Worm (Caenorhabditis elegans): ENCODE data around the gene cylc-1.

DNA sequence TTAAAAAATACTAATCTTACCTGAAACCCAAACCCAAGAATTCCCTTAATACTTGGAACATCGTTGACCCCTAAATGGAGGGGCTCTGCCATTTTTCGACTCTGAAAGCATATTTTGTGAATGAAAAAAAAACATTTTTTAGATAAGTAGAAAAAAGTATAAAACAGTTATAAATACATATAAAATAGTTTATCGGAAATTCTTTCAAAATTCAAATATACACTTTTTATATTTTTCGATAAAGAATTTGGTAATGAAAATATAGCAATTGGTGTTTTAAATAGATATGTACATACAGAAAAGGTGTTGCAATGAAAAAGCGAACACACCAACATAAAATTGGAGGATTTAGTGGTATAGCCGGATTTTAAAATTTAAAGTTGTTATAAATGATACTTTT lies 10.5 kb downstream of the cylc-1 start, which contains the start of gene Y59E9AL.4:
- TF ChIP-seq scrt-1 (GFP tag; IDR thresholded peaks at IDR 0.05) (no peak), ets-7 (tag; optimal IDR thresholded peaks at IDR 0.05) (no peak), ama-1 (optimal IDR thresholded peaks at IDR 0.05) (no peak), hmg-4 (GFP tag; optimal IDR thresholded peaks at IDR 0.05) (no peak), ceh-36 (tag; optimal IDR thresholded peaks at IDR 0.05) (no peak), aly-1 (tag; optimal IDR thresholded peaks at IDR 0.05) (no peak), tbx-11 (GFP tag; IDR thresholded peaks at IDR 0.05) (no peak), flt-1 (GFP tag; IDR thresholded peaks at IDR 0.05) (no peak), F13C5.2 (tag; optimal IDR thresholded peaks at IDR 0.05) (no peak), B0310.2 (tag; optimal IDR thresholded peaks at IDR 0.05) (no peak), pes-1 (GFP tag; IDR thresholded peaks at IDR 0.05) (no peak), tbx-37 (GFP tag; conservative IDR thresholded peaks at IDR 0.05) (no peak), hnd-1 (tag; optimal IDR thresholded peaks at IDR 0.05) (no peak), tra-4 (tag; optimal IDR thresholded peaks at IDR 0.05) (no peak)
